Worm (Caenorhabditis elegans): ENCODE results near the gene Y62H9A.8.

The Y62H9A.8 gene

ce11 chrX:11934933-11935332 is 42.7 kb upstream of the Y62H9A.8 start:
- peak; percentile 49 for TF ChIP-seq ceh-2 (tag; optimal IDR thresholded peaks at IDR 0.05)
- TF ChIP-seq pag-3 (tag; optimal IDR thresholded peaks at IDR 0.05; ENCODE audit: borderline replicate concordance) = no peak
- peak; percentile 1 for TF ChIP-seq ttx-3 (tag; optimal IDR thresholded peaks at IDR 0.05)
- TF ChIP-seq nhr-232 (tag; optimal IDR thresholded peaks at IDR 0.05) = peak; percentile 23
- TF ChIP-seq ceh-18 (tag; optimal IDR thresholded peaks at IDR 0.05) = peak; percentile 31
- TF ChIP-seq ceh-22 (tag; optimal IDR thresholded peaks at IDR 0.05) = no peak
- no peak for TF ChIP-seq fkh-10 (GFP tag; optimal IDR thresholded peaks at IDR 0.05)
- no peak for TF ChIP-seq hlh-30 (tag; optimal IDR thresholded peaks at IDR 0.05; ENCODE audit: insufficient read depth)
- peak; percentile 56 for TF ChIP-seq pha-2 (tag; optimal IDR thresholded peaks at IDR 0.05)
- peak; percentile 18 for TF ChIP-seq rnt-1 (tag; optimal IDR thresholded peaks at IDR 0.05)
- no peak for TF ChIP-seq elt-4 (tag; optimal IDR thresholded peaks at IDR 0.05)
- TF ChIP-seq npax-4 (tag; optimal IDR thresholded peaks at IDR 0.05) = peak; percentile 50
- no peak for TF ChIP-seq gmeb-2 (tag; optimal IDR thresholded peaks at IDR 0.05)
- peak; percentile 52 for TF ChIP-seq ceh-31 (tag; optimal IDR thresholded peaks at IDR 0.05)
- TF ChIP-seq lim-6 (tag; optimal IDR thresholded peaks at IDR 0.05) = no peak
- peak; percentile 54 for TF ChIP-seq unc-86 (tag; optimal IDR thresholded peaks at IDR 0.05)
- no peak for TF ChIP-seq pax-1 (tag; optimal IDR thresholded peaks at IDR 0.05)
- no peak for TF ChIP-seq madf-2 (tag; optimal IDR thresholded peaks at IDR 0.05)
- TF ChIP-seq pat-9 (tag; optimal IDR thresholded peaks at IDR 0.05) = peak; percentile 63
- peak; percentile 34 for TF ChIP-seq ceh-48 (tag; optimal IDR thresholded peaks at IDR 0.05)
- peak; percentile 11 for TF ChIP-seq K09A11.1 (tag; optimal IDR thresholded peaks at IDR 0.05; ENCODE audit: insufficient read depth)
- peak; percentile 28 for TF ChIP-seq eyg-1 (tag; optimal IDR thresholded peaks at IDR 0.05)
- TF ChIP-seq mec-3 (tag; optimal IDR thresholded peaks at IDR 0.05; ENCODE audit: borderline replicate concordance) = no peak
- TF ChIP-seq ceh-19 (GFP tag; optimal IDR thresholded peaks at IDR 0.05) = peak; percentile 60
- TF ChIP-seq pros-1 (tag; optimal IDR thresholded peaks at IDR 0.05) = no peak
- TF ChIP-seq ref-2 (tag; optimal IDR thresholded peaks at IDR 0.05) = peak; percentile 55
- TF ChIP-seq nhr-11 (tag; optimal IDR thresholded peaks at IDR 0.05) = no peak
- no peak for TF ChIP-seq ceh-45 (GFP tag; IDR thresholded peaks at IDR 0.05)
- peak; percentile 23 for TF ChIP-seq zip-5 (tag; optimal IDR thresholded peaks at IDR 0.05)
- no peak for TF ChIP-seq unc-55 (GFP tag; optimal IDR thresholded peaks at IDR 0.05)
- TF ChIP-seq pqm-1 (tag; optimal IDR thresholded peaks at IDR 0.05) = no peak
- peak; percentile 64 for TF ChIP-seq sox-4 (tag; optimal IDR thresholded peaks at IDR 0.05)
- no peak for TF ChIP-seq odd-2 (tag; optimal IDR thresholded peaks at IDR 0.05)
- peak; percentile 13 for TF ChIP-seq fax-1 (tag; optimal IDR thresholded peaks at IDR 0.05)
- TF ChIP-seq che-1 (tag; optimal IDR thresholded peaks at IDR 0.05) = peak; percentile 72
- peak; percentile 67 for TF ChIP-seq C38D4.7 (GFP tag; optimal IDR thresholded peaks at IDR 0.05)
- TF ChIP-seq hlh-6 (tag; optimal IDR thresholded peaks at IDR 0.05) = peak; percentile 74
- TF ChIP-seq F13H6.1 (tag; optimal IDR thresholded peaks at IDR 0.05) = no peak
- peak; percentile 33; the same call in 1 of the 2 replicates for TF ChIP-seq sox-2 (GFP tag; IDR thresholded peaks at IDR 0.05)
- TF ChIP-seq tbx-7 (tag; optimal IDR thresholded peaks at IDR 0.05) = peak; percentile 27
- TF ChIP-seq ceh-9 (tag; optimal IDR thresholded peaks at IDR 0.05) = no peak
- peak; percentile 96 for TF ChIP-seq sdc-2 (tag; optimal IDR thresholded peaks at IDR 0.05)
- TF ChIP-seq hlh-8 (tag; optimal IDR thresholded peaks at IDR 0.05) = peak; percentile 8
- TF ChIP-seq unc-42 (tag; optimal IDR thresholded peaks at IDR 0.05) = peak; percentile 25
- peak; percentile 29 for TF ChIP-seq fkh-6 (tag; optimal IDR thresholded peaks at IDR 0.05)
- peak; percentile 67; the same call in 1 of the 2 replicates for TF ChIP-seq unc-3 (GFP tag; conservative IDR thresholded peaks at IDR 0.05)
- peak; percentile 55 for TF ChIP-seq unc-3 (tag; optimal IDR thresholded peaks at IDR 0.05)
- TF ChIP-seq dve-1 (tag; optimal IDR thresholded peaks at IDR 0.05) = peak; percentile 21
- TF ChIP-seq C08G9.2 (tag; optimal IDR thresholded peaks at IDR 0.05) = peak; percentile 47
- peak; percentile 17 for TF ChIP-seq Y22D7AL.16 (tag; optimal IDR thresholded peaks at IDR 0.05)
- peak; percentile 51 for TF ChIP-seq ztf-16 (tag; optimal IDR thresholded peaks at IDR 0.05)
- TF ChIP-seq ceh-14 (tag; optimal IDR thresholded peaks at IDR 0.05) = peak; percentile 27
- TF ChIP-seq tbx-2 (tag; optimal IDR thresholded peaks at IDR 0.05) = peak; percentile 54
- no peak for TF ChIP-seq nfya-1 (tag; optimal IDR thresholded peaks at IDR 0.05)

Data from whole organism, late embryonic.